Worm (Caenorhabditis elegans): ENCODE results near the gene F53B1.8.

DNA sequence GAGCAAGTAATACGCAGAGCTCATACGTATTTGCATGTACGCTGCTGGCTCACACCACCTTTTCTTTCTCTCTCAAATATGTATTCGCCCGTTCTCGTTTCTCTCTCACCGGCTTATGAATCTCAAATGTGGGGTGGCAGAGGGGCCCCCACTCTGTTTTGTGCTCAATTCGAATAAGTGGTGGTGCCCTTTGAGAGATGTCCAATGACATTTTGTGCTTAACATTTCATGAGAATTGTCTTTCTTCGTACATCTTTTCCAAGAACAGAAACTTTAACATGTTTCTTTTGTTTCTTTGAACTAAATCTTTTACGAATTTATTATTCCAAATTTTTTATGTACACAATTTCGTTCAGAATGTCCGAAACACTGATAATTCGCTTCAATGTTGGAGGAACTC lies 46.0 kb downstream of the F53B1.8 start, which contains the start of gene F49H12.3:
- TF ChIP-seq him-1 (tag; optimal IDR thresholded peaks at IDR 0.05) (no peak), W03F9.2 (tag; optimal IDR thresholded peaks at IDR 0.05) (no peak), dao-5 (tag; optimal IDR thresholded peaks at IDR 0.05) (no peak)
